Worm (Caenorhabditis elegans) whole organism, L3 larva: Measurements from ENCODE around the gene F09C6.14.

Source experiments
- R02D3.7 ChIP-seq: fragments of 150-350 bp; optimal IDR thresholded peaks from 2 replicates; lab custom pipeline; 2014; ENCODE audit warnings: missing biosample characterization, missing genetic modification characterization
- aly-2 ChIP-seq: fragments of 150-350 bp; optimal IDR thresholded peaks from 2 replicates; lab custom pipeline; 2014; ENCODE audit warnings: missing biosample characterization, missing genetic modification characterization
- ama-1 ChIP-seq: fragments of 150-350 bp; optimal IDR thresholded peaks from 2 replicates; lab custom pipeline; 2018
- ceh-16 ChIP-seq: sonication (generic microtip); optimal IDR thresholded peaks from 2 replicates; lab custom pipeline; 2017; ENCODE audit warnings: missing biosample characterization, missing genetic modification characterization
- ceh-28 ChIP-seq: fragments of 150-350 bp; optimal IDR thresholded peaks from 2 replicates; lab custom pipeline; 2014; ENCODE audit warnings: missing biosample characterization, missing genetic modification reagents, missing genetic modification characterization
- ceh-82 ChIP-seq: fragments of 150-350 bp; optimal IDR thresholded peaks from 2 replicates; lab custom pipeline; 2014; ENCODE audit warnings: missing biosample characterization, missing genetic modification characterization
- ceh-9 ChIP-seq: sonication (generic microtip); optimal IDR thresholded peaks from 2 replicates; lab custom pipeline; 2018; ENCODE audit warnings: missing biosample characterization, missing genetic modification characterization
- daf-12 ChIP-seq: fragments of 150-350 bp; optimal IDR thresholded peaks from 2 replicates; lab custom pipeline; 2014; ENCODE audit warnings: missing biosample characterization, missing genetic modification reagents, missing genetic modification characterization
- egl-5 ChIP-seq: fragments of 150-350 bp; optimal IDR thresholded peaks from 2 replicates; lab custom pipeline; 2017; ENCODE audit warnings: missing biosample characterization, missing genetic modification reagents, missing genetic modification characterization, inconsistent platforms
- elt-1 ChIP-seq: fragments of 150-350 bp; optimal IDR thresholded peaks from 2 replicates; lab custom pipeline; 2014; ENCODE audit warnings: missing biosample characterization, missing genetic modification characterization
- elt-2 ChIP-seq: sonication (generic microtip); optimal IDR thresholded peaks from 2 replicates; lab custom pipeline; 2016; ENCODE audit warnings: missing genetic modification reagents, mild to moderate bottlenecking, missing genetic modification characterization, missing compliant biosample characterization
- elt-3 ChIP-seq, 3 experiments: fragments of 150-350 bp in 1 of 3; sonication (generic microtip) in 2 of 3; optimal IDR thresholded peaks; 2 replicates in 2 of 3; 4 replicates in 1 of 3; lab custom pipeline; 2014 to 2017; ENCODE audit warnings: missing biosample characterization in 3 of 3, missing genetic modification characterization in 3 of 3
- eor-1 ChIP-seq, 2 experiments: fragments of 150-350 bp; optimal IDR thresholded peaks; 2 replicates each; lab custom pipeline; 2014 to 2018; ENCODE audit warnings: missing biosample characterization in 2 of 2, missing genetic modification characterization in 2 of 2
- fkh-10 ChIP-seq: sonication (generic microtip); optimal IDR thresholded peaks from 2 replicates; lab custom pipeline; 2017; ENCODE audit warnings: missing biosample characterization, missing genetic modification reagents, missing genetic modification characterization
- fkh-2 ChIP-seq: fragments of 150-350 bp; optimal IDR thresholded peaks from 2 replicates; lab custom pipeline; 2014; ENCODE audit warnings: missing biosample characterization, missing genetic modification reagents, missing genetic modification characterization
- fos-1 ChIP-seq: fragments of 150-350 bp; optimal IDR thresholded peaks from 2 replicates; lab custom pipeline; 2014; ENCODE audit warnings: missing biosample characterization, missing genetic modification characterization
- hmg-11 ChIP-seq: sonication (generic microtip); optimal IDR thresholded peaks from 2 replicates; lab custom pipeline; 2016; ENCODE audit warnings: missing genetic modification characterization, missing compliant biosample characterization
- jun-1 ChIP-seq: fragments of 150-350 bp; optimal IDR thresholded peaks from 2 replicates; lab custom pipeline; 2014; ENCODE audit warnings: missing biosample characterization, missing genetic modification reagents, missing genetic modification characterization
- lin-15B ChIP-seq: fragments of 150-350 bp; optimal IDR thresholded peaks from 2 replicates; lab custom pipeline; 2014; ENCODE audit warnings: missing biosample characterization, missing genetic modification characterization
- lin-39 ChIP-seq: fragments of 150-350 bp; optimal IDR thresholded peaks from 2 replicates; lab custom pipeline; 2018; ENCODE audit warnings: missing biosample characterization, missing genetic modification reagents, missing genetic modification characterization
- mdl-1 ChIP-seq: fragments of 150-350 bp; optimal IDR thresholded peaks from 2 replicates; lab custom pipeline; 2014; ENCODE audit warnings: missing biosample characterization, missing genetic modification characterization
- nfya-1 ChIP-seq: sonication (generic microtip); optimal IDR thresholded peaks from 2 replicates; lab custom pipeline; 2017; ENCODE audit warnings: missing genetic modification characterization, mild to moderate bottlenecking, missing compliant biosample characterization, antibody characterized with exemption, moderate library complexity; ENCODE audit not compliant: insufficient read depth
- nhr-12 ChIP-seq: fragments of 150-350 bp; optimal IDR thresholded peaks from 2 replicates; lab custom pipeline; 2014; ENCODE audit warnings: missing biosample characterization, missing genetic modification characterization
- nhr-237 ChIP-seq: fragments of 150-350 bp; optimal IDR thresholded peaks from 2 replicates; lab custom pipeline; 2014; ENCODE audit warnings: missing biosample characterization, missing genetic modification characterization
- nhr-25 ChIP-seq: sonication (generic microtip); optimal IDR thresholded peaks from 2 replicates; lab custom pipeline; 2017; ENCODE audit warnings: missing biosample characterization, missing genetic modification characterization
- nhr-28 ChIP-seq: fragments of 150-350 bp; optimal IDR thresholded peaks from 2 replicates; lab custom pipeline; 2014; ENCODE audit warnings: missing biosample characterization, missing genetic modification characterization
- nhr-43 ChIP-seq: sonication (generic microtip); optimal IDR thresholded peaks from 2 replicates; lab custom pipeline; 2016; ENCODE audit warnings: mild to moderate bottlenecking, missing genetic modification characterization, missing compliant biosample characterization; ENCODE audit not compliant: poor library complexity, severe bottlenecking
- nhr-67 ChIP-seq: fragments of 150-350 bp; optimal IDR thresholded peaks from 2 replicates; lab custom pipeline; 2014; ENCODE audit warnings: missing biosample characterization, missing genetic modification characterization
- nhr-76 ChIP-seq: fragments of 150-350 bp; sonication (generic microtip); optimal IDR thresholded peaks from 5 replicates; lab custom pipeline; 2014; ENCODE audit warnings: missing biosample characterization, missing genetic modification characterization
- nhr-77 ChIP-seq: fragments of 150-350 bp; optimal IDR thresholded peaks from 2 replicates; lab custom pipeline; 2014; ENCODE audit warnings: missing biosample characterization, missing genetic modification characterization
- pha-4 ChIP-seq: fragments of 150-350 bp; optimal IDR thresholded peaks from 2 replicates; lab custom pipeline; 2014; ENCODE audit warnings: missing biosample characterization, missing genetic modification reagents, missing genetic modification characterization
- sea-2 ChIP-seq: fragments of 150-350 bp; sonication (generic microtip); optimal IDR thresholded peaks from 4 replicates; lab custom pipeline; 2014; ENCODE audit warnings: missing biosample characterization, missing genetic modification reagents, missing genetic modification characterization
- skn-1 ChIP-seq: fragments of 150-350 bp; optimal IDR thresholded peaks from 2 replicates; lab custom pipeline; 2014; ENCODE audit warnings: missing biosample characterization, missing genetic modification characterization
- snpc-4 ChIP-seq: fragments of 150-350 bp; optimal IDR thresholded peaks from 2 replicates; lab custom pipeline; 2014; ENCODE audit warnings: missing biosample characterization, missing genetic modification characterization
- tbx-2 ChIP-seq: sonication (generic microtip); optimal IDR thresholded peaks from 2 replicates; lab custom pipeline; 2016; ENCODE audit warnings: mild to moderate bottlenecking, missing genetic modification characterization, missing compliant biosample characterization
- unc-39 ChIP-seq: sonication (generic microtip); optimal IDR thresholded peaks from 4 replicates; lab custom pipeline; 2017; ENCODE audit warnings: missing biosample characterization, missing genetic modification characterization
- unc-62 ChIP-seq: fragments of 150-350 bp; sonication (generic microtip); optimal IDR thresholded peaks from 4 replicates; lab custom pipeline; 2014; ENCODE audit warnings: missing biosample characterization, missing genetic modification reagents, missing genetic modification characterization
- ztf-11 ChIP-seq: fragments of 150-350 bp; optimal IDR thresholded peaks from 2 replicates; lab custom pipeline; 2014; ENCODE audit warnings: missing biosample characterization, missing genetic modification characterization
- ztf-4 ChIP-seq: fragments of 150-350 bp; optimal IDR thresholded peaks from 2 replicates; lab custom pipeline; 2014; ENCODE audit warnings: missing biosample characterization, missing genetic modification characterization

F09C6.14 gene

DNA sequence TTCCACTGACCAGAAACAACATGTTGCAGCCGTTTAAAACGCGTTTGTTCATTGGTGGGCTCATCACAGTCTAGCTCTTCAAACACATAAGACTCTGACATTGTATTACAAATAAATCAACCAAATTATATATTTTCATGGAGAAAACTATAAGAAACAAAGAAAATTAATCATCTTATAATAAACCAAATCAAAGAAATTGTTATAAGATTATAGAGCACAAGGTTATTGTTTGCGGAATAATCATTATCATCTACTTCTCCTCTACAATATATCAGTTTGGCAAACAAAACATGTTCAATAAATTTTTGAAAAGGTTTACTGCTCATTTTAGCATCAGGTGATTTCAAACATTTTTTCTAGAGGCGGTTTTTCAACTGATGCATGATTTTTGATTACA is 19.1 kb upstream of the F09C6.14 start, which contains the start of the genes clec-32 and clec-24:
Gene clec-32, minus strand, starts transcription at position 101 of the 400 bp plus-strand sequence.
Gene clec-24, plus strand, starts transcription at position 294 of the 400 bp plus-strand sequence.
- TF ChIP-seq egl-5 (tag; lab: Kevin White, UChicago) (no peak), unc-62 (GFP tag; lab: Kevin White, UChicago) (no peak), ztf-4 (tag; lab: Kevin White, UChicago) (no peak), aly-2 (tag; lab: Kevin White, UChicago) (no peak), skn-1 (tag; lab: Kevin White, UChicago) (no peak), ceh-16 (tag; lab: Kevin White, UChicago) (no peak), nhr-28 (tag; lab: Kevin White, UChicago) (no peak), sea-2 (GFP tag; lab: Kevin White, UChicago) (no peak), elt-1 (tag; lab: Kevin White, UChicago) (no peak), ceh-9 (no peak)

ce11 chrV:16865404-16865803 is 15.4 kb upstream of the F09C6.14 start, which contains the start of gene clec-28:
Gene clec-28, plus strand, starts transcription at chrV:16865704.
- TF ChIP-seq nfya-1 (tag; lab: Kevin White, UChicago) (no peak), nhr-77 (tag; lab: Kevin White, UChicago) (no peak), ceh-28 (tag; lab: Kevin White, UChicago) (no peak), eor-1 (tag; optimal IDR thresholded peaks at IDR 0.05; lab: Kevin White, UChicago) (no peak), tbx-2 (tag; lab: Kevin White, UChicago) (no peak), elt-2 (no peak), nhr-237 (tag; lab: Kevin White, UChicago) (no peak), fos-1 (tag; lab: Kevin White, UChicago) (no peak), lin-15B (tag; lab: Kevin White, UChicago) (no peak), nhr-28 (tag; lab: Kevin White, UChicago) (no peak), pha-4 (tag; lab: Kevin White, UChicago) (no peak), sea-2 (GFP tag; lab: Kevin White, UChicago) (no peak), skn-1 (tag; lab: Kevin White, UChicago) (no peak), nhr-67 (no peak), nhr-25 (tag; lab: Kevin White, UChicago) (no peak), lin-39 (no peak), mdl-1 (tag; lab: Kevin White, UChicago) (no peak)

DNA sequence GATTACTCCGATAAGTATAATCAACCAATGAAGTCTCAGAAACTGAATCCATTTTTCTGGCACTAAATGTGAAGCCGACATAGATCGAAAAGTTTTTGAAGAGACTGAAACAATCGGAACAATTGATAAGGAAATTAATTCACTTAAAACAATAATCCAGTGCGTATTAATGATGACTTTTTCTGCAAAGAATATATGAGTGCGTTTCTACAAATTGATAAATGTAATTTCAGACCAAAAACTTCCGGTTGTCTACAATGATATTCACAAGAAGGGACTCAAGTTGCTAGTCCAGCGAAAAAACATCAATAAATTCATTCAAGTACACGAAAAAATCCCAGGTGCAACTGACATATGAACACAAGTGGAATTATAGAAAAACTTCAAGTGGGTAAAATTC is 11.0 kb upstream of the F09C6.14 start, which contains the start of gene clec-33:
Gene clec-33, minus strand, starts transcription at position 101 of the 400 bp plus-strand sequence.
- TF ChIP-seq lin-15B (tag; lab: Kevin White, UChicago) (no peak), ceh-16 (tag; lab: Kevin White, UChicago) (no peak), aly-2 (tag; lab: Kevin White, UChicago) (no peak), nhr-237 (tag; lab: Kevin White, UChicago) (no peak), elt-2 (no peak), fkh-10 (GFP tag; lab: Kevin White, UChicago) (no peak), nhr-43 (tag; lab: Kevin White, UChicago) (no peak), unc-39 (tag; lab: Kevin White, UChicago) (no peak), pha-4 (tag; lab: Kevin White, UChicago) (no peak), hmg-11 (tag; lab: Kevin White, UChicago) (no peak), ceh-9 (no peak), lin-39 (no peak), R02D3.7 (tag; lab: Kevin White, UChicago) (no peak), ztf-11 (no peak), ceh-82 (tag; lab: Kevin White, UChicago) (no peak), jun-1 (no peak)

- TF ChIP-seq ztf-11 (no peak), eor-1 (tag; optimal IDR thresholded peaks at IDR 0.05; lab: Kevin White, UChicago) (no peak), nfya-1 (tag; lab: Kevin White, UChicago) (no peak), nhr-76 (no peak), fkh-2 (tag; lab: Kevin White, UChicago) (no peak), daf-12 (tag; lab: Kevin White, UChicago) (no peak), tbx-2 (tag; lab: Kevin White, UChicago) (no peak), lin-15B (tag; lab: Kevin White, UChicago) (no peak), elt-3 (tag; optimal IDR thresholded peaks at IDR 0.05; lab: Kevin White, UChicago) (no peak), ama-1 (lab: Kevin White, UChicago) (no peak), hmg-11 (tag; lab: Kevin White, UChicago) (no peak), elt-2 (no peak), nhr-12 (tag; lab: Kevin White, UChicago) (no peak), unc-39 (tag; lab: Kevin White, UChicago) (no peak), snpc-4 (tag; lab: Kevin White, UChicago) (no peak), ceh-82 (tag; lab: Kevin White, UChicago) (no peak), egl-5 (tag; lab: Kevin White, UChicago) (no peak), nhr-28 (tag; lab: Kevin White, UChicago) (no peak)
These were observed 9.4 kb upstream of the F09C6.14 start, which contains the start of gene thn-4 for ce11 chrV:16871387-16871786. Gene thn-4, minus strand, starts transcription at chrV:16871487.
